Worm (Caenorhabditis elegans): ENCODE results near the gene pxn-1.

The pxn-1 gene

ce11 chrV:8445636-8446035 lies 49.1 kb upstream of the pxn-1 start (continued):
- TF ChIP-seq mxl-2 (GFP tag; conservative IDR thresholded peaks at IDR 0.05) = no peak
- TF ChIP-seq F26F4.8 (GFP tag; conservative IDR thresholded peaks at IDR 0.05) = no peak
- no peak for TF ChIP-seq F10B5.3 (tag; optimal IDR thresholded peaks at IDR 0.05)
- peak; percentile 23 for TF ChIP-seq nhr-77 (tag; optimal IDR thresholded peaks at IDR 0.05)
- TF ChIP-seq hif-1 (tag; optimal IDR thresholded peaks at IDR 0.05) = no peak
- no peak for TF ChIP-seq D1046.2 (GFP tag; IDR thresholded peaks at IDR 0.05)
- no peak for TF ChIP-seq ces-1 (GFP tag; optimal IDR thresholded peaks at IDR 0.05)
- no peak for TF ChIP-seq ztf-11 (tag; optimal IDR thresholded peaks at IDR 0.05)
- no peak for TF ChIP-seq daf-16 (GFP tag; optimal IDR thresholded peaks at IDR 0.05)
- TF ChIP-seq daf-16 (tag; optimal IDR thresholded peaks at IDR 0.05) = peak; percentile 83
- TF ChIP-seq skn-1 (tag; optimal IDR thresholded peaks at IDR 0.05) = no peak
- no peak for TF ChIP-seq zfp-2 (tag; optimal IDR thresholded peaks at IDR 0.05)
- no peak for TF ChIP-seq unc-39 (tag; optimal IDR thresholded peaks at IDR 0.05)
- TF ChIP-seq snpc-4 (tag; optimal IDR thresholded peaks at IDR 0.05) = no peak
- TF ChIP-seq daf-19 (GFP tag; conservative IDR thresholded peaks at IDR 0.05) = no peak
- no peak for TF ChIP-seq lim-7 (GFP tag; IDR thresholded peaks at IDR 0.05)
- no peak for TF ChIP-seq egl-43 (GFP tag; IDR thresholded peaks at IDR 0.05)
- no peak for TF ChIP-seq dmd-9 (GFP tag; IDR thresholded peaks at IDR 0.05)
- TF ChIP-seq ZK546.5 (tag; optimal IDR thresholded peaks at IDR 0.05) = no peak
- TF ChIP-seq lin-13 (GFP tag; optimal IDR thresholded peaks at IDR 0.05) = no peak
- TF ChIP-seq dve-1 (tag; optimal IDR thresholded peaks at IDR 0.05; ENCODE audit: insufficient read depth) = peak; percentile 69
- TF ChIP-seq dpl-1 (GFP tag; optimal IDR thresholded peaks at IDR 0.05) = no peak
- TF ChIP-seq duxl-1 (tag; optimal IDR thresholded peaks at IDR 0.05; ENCODE audit: poor library complexity) = no peak
- TF ChIP-seq nhr-237 (tag; optimal IDR thresholded peaks at IDR 0.05) = no peak
- no peak for TF ChIP-seq Y105C5A.15 (GFP tag; IDR thresholded peaks at IDR 0.05)
- peak; percentile 10 for TF ChIP-seq mxl-3 (GFP tag; optimal IDR thresholded peaks at IDR 0.05)
- TF ChIP-seq hlh-30 (tag; optimal IDR thresholded peaks at IDR 0.05; ENCODE audit: insufficient read depth) = no peak

- no peak for TF ChIP-seq lsy-2 (tag; optimal IDR thresholded peaks at IDR 0.05)
- no peak for TF ChIP-seq hif-1 (tag; optimal IDR thresholded peaks at IDR 0.05)
- TF ChIP-seq Y48G9A.11 (GFP tag; IDR thresholded peaks at IDR 0.05) = no peak
Measured at ce11 chrV:8447928-8448327, 46.8 kb upstream of the pxn-1 start, which contains the start of gene T23B12.5. T23B12.5 (minus strand) TSS chrV:8448028.

- TF ChIP-seq hlh-30 (tag; optimal IDR thresholded peaks at IDR 0.05; ENCODE audit: insufficient read depth) (no peak), hmg-1.1 (GFP tag; IDR thresholded peaks at IDR 0.05) (no peak), mdl-1 (tag; optimal IDR thresholded peaks at IDR 0.05) (peak in 1 of 2 experiments; percentile 42), aha-1 (tag) (peak; percentile 98), lin-39 (tag; optimal IDR thresholded peaks at IDR 0.05) (no peak), ama-1 (optimal IDR thresholded peaks at IDR 0.05) (no peak), lin-38 (GFP tag; IDR thresholded peaks at IDR 0.05) (no peak), lin-29 (GFP tag; IDR thresholded peaks at IDR 0.05) (no peak), unc-62 (GFP tag; optimal IDR thresholded peaks at IDR 0.05 in 1 of 2) (peak in 1 of 2 experiments; percentile 99), unc-62 (tag; optimal IDR thresholded peaks at IDR 0.05) (no peak), dve-1 (tag; optimal IDR thresholded peaks at IDR 0.05; ENCODE audit: insufficient read depth) (peak; percentile 51), set-16 (GFP tag; IDR thresholded peaks at IDR 0.05) (no peak), nhr-42 (GFP tag; IDR thresholded peaks at IDR 0.05) (no peak), nhr-6 (tag; optimal IDR thresholded peaks at IDR 0.05) (no peak), cey-2 (tag; optimal IDR thresholded peaks at IDR 0.05; ENCODE audit: borderline replicate concordance, insufficient read depth) (peak; percentile 39), ces-1 (GFP tag; optimal IDR thresholded peaks at IDR 0.05) (no peak), nhr-111 (GFP tag; optimal IDR thresholded peaks at IDR 0.05) (no peak), daf-8 (GFP tag; IDR thresholded peaks at IDR 0.05) (no peak), mxl-3 (GFP tag; optimal IDR thresholded peaks at IDR 0.05) (no peak), T26A8.4 (GFP tag; IDR thresholded peaks at IDR 0.05) (no peak), tag-97 (GFP tag; IDR thresholded peaks at IDR 0.05) (no peak), spr-3 (GFP tag; optimal IDR thresholded peaks at IDR 0.05) (no peak), mep-1 (tag; optimal IDR thresholded peaks at IDR 0.05) (no peak), nhr-25 (tag; optimal IDR thresholded peaks at IDR 0.05; ENCODE audit: borderline replicate concordance, insufficient read depth) (peak; percentile 27), dmd-6 (GFP tag; IDR thresholded peaks at IDR 0.05) (peak; percentile 33), zfp-2 (tag; optimal IDR thresholded peaks at IDR 0.05) (no peak)
Measured at ce11 chrV:8449241-8449640, 45.4 kb upstream of the pxn-1 start.
